Fruit fly (Drosophila melanogaster): ENCODE results near the gene CG5149.

dm6 chr2L:7404923-7405322 lies 16.9 kb upstream of the CG5149 start, which contains the start of gene CG5177:
- no peak for TF ChIP-seq CG8478 (optimal IDR thresholded peaks at IDR 0.05)
- TF ChIP-seq EcR (GFP tag; optimal IDR thresholded peaks at IDR 0.05) = no peak
- TF ChIP-seq usp (GFP tag; optimal IDR thresholded peaks at IDR 0.05) = no peak
- no peak for TF ChIP-seq pan (optimal IDR thresholded peaks at IDR 0.05)
- TF ChIP-seq psq (optimal IDR thresholded peaks at IDR 0.05) = no peak
- no peak for TF ChIP-seq Dll (optimal IDR thresholded peaks at IDR 0.05)

Measured in whole organism.